Fruit fly (Drosophila melanogaster) whole organism, embryonic: Measurements from ENCODE around the gene CG31883.

Experiments used
- ATbp ChIP-seq: fragments of 200-800 bp; sonication (Bioruptor generic); optimal IDR thresholded peaks from 2 replicates; lab custom pipeline; 2017; ENCODE audit warnings: missing biosample characterization, mild to moderate bottlenecking, missing genetic modification characterization, missing genetic modification reagents
- Ada2b ChIP-seq: fragments of 200-800 bp; sonication (Bioruptor generic); IDR thresholded peaks from 2 replicates; pipeline ENCODE4 v1.3.6; 2022; ENCODE audit warnings: missing biosample characterization, missing genetic modification characterization
- Adf1 ChIP-seq: fragments of 200-800 bp; sonication (Bioruptor generic); IDR thresholded peaks from 2 replicates; pipeline ENCODE4 v1.3.6; 2022; ENCODE audit warnings: missing biosample characterization, missing genetic modification characterization
- Atf3 ChIP-seq: fragments of 200-800 bp; sonication (Bioruptor generic); optimal IDR thresholded peaks from 3 replicates; lab custom pipeline; 2016; ENCODE audit warnings: missing biosample characterization, missing genetic modification characterization
- Bgb ChIP-seq: fragments of 200-800 bp; sonication (Bioruptor generic); IDR thresholded peaks from 2 replicates; pipeline ENCODE4 v1.3.6; 2022; ENCODE audit warnings: missing biosample characterization, missing genetic modification characterization; ENCODE audit not compliant: partially characterized antibody
- Bteb2 ChIP-seq: fragments of 200-800 bp; sonication (Bioruptor generic); optimal IDR thresholded peaks from 2 replicates; lab custom pipeline; 2016; ENCODE audit warnings: missing biosample characterization, missing genetic modification characterization
- CG11085 ChIP-seq: fragments of 200-800 bp; sonication (Bioruptor generic); IDR thresholded peaks from 2 replicates; pipeline ENCODE4 v1.3.6; 2022; ENCODE audit warnings: missing biosample characterization, missing genetic modification characterization
- CG11247 ChIP-seq: fragments of 200-800 bp; sonication (Bioruptor generic); IDR thresholded peaks from 2 replicates; pipeline ENCODE4 v1.3.6; 2022; ENCODE audit warnings: missing biosample characterization, missing genetic modification characterization
- CG12299 ChIP-seq: fragments of 200-800 bp; sonication (Bioruptor generic); optimal IDR thresholded peaks from 2 replicates; lab custom pipeline; 2018; ENCODE audit warnings: missing biosample characterization, mild to moderate bottlenecking, missing genetic modification characterization
- CG14667 ChIP-seq: fragments of 200-800 bp; sonication (Bioruptor generic); IDR thresholded peaks from 2 replicates; pipeline ENCODE4 v1.3.6; 2022; ENCODE audit warnings: missing biosample characterization, missing genetic modification characterization
- CG15011 ChIP-seq: fragments of 200-800 bp; sonication (Bioruptor generic); optimal IDR thresholded peaks from 3 replicates; lab custom pipeline; 2018; ENCODE audit warnings: missing biosample characterization, mild to moderate bottlenecking, missing genetic modification characterization
- CG3847 ChIP-seq: fragments of 200-800 bp; sonication (Bioruptor generic); IDR thresholded peaks from 2 replicates; pipeline ENCODE4 v1.3.6; 2022; ENCODE audit warnings: missing biosample characterization, missing genetic modification characterization
- CG42726 ChIP-seq: fragments of 200-800 bp; sonication (Bioruptor generic); IDR thresholded peaks from 2 replicates; pipeline ENCODE4 v1.3.6; 2022; ENCODE audit warnings: missing biosample characterization, missing genetic modification characterization; ENCODE audit not compliant: partially characterized antibody
- CG4282 ChIP-seq: fragments of 200-800 bp; sonication (Bioruptor generic); optimal IDR thresholded peaks from 2 replicates; lab custom pipeline; 2016; ENCODE audit warnings: missing biosample characterization, missing genetic modification characterization
- CG4707 ChIP-seq: fragments of 200-800 bp; sonication (Bioruptor generic); optimal IDR thresholded peaks from 2 replicates; lab custom pipeline; 2018; ENCODE audit warnings: missing biosample characterization, mild to moderate bottlenecking, missing genetic modification characterization, moderate library complexity
- CG5245 ChIP-seq: fragments of 200-800 bp; sonication (Bioruptor generic); optimal IDR thresholded peaks from 3 replicates; lab custom pipeline; 2016; ENCODE audit warnings: missing biosample characterization, missing genetic modification characterization
- CG8359 ChIP-seq: fragments of 200-800 bp; sonication (Bioruptor generic); optimal IDR thresholded peaks from 2 replicates; lab custom pipeline; 2017; ENCODE audit warnings: missing biosample characterization, mild to moderate bottlenecking, missing genetic modification characterization, borderline replicate concordance
- CG9437 ChIP-seq: fragments of 200-800 bp; sonication (Bioruptor generic); optimal IDR thresholded peaks from 2 replicates; lab custom pipeline; 2018; ENCODE audit warnings: missing biosample characterization, mild to moderate bottlenecking, missing genetic modification characterization
- CG9727 ChIP-seq: fragments of 200-800 bp; sonication (Bioruptor generic); optimal IDR thresholded peaks from 3 replicates; lab custom pipeline; 2017; ENCODE audit warnings: missing biosample characterization, mild to moderate bottlenecking, missing genetic modification characterization
- CG9797 ChIP-seq: fragments of 200-800 bp; sonication (Bioruptor generic); optimal IDR thresholded peaks from 3 replicates; lab custom pipeline; 2018; ENCODE audit warnings: missing biosample characterization, mild to moderate bottlenecking, missing genetic modification characterization
- CG9876 ChIP-seq: fragments of 200-800 bp; sonication (Bioruptor generic); optimal IDR thresholded peaks from 2 replicates; lab custom pipeline; 2016; ENCODE audit warnings: missing biosample characterization, missing genetic modification characterization
- CkIIα-i1 ChIP-seq: fragments of 200-800 bp; sonication (Bioruptor generic); IDR thresholded peaks from 2 replicates; pipeline ENCODE4 v1.3.6; 2022; ENCODE audit warnings: missing biosample characterization, missing genetic modification characterization
- Hr39 ChIP-seq: fragments of >200 bp; optimal IDR thresholded peaks from 2 replicates; lab custom pipeline; 2017
- Hr51 ChIP-seq, 2 experiments: fragments of 200-800 bp; sonication (Bioruptor generic); optimal IDR thresholded peaks; 2 replicates in 1 of 2; 3 replicates in 1 of 2; lab custom pipeline; 2016 to 2018; ENCODE audit warnings: missing biosample characterization in 2 of 2, missing genetic modification characterization in 2 of 2, mild to moderate bottlenecking in 1 of 2, moderate library complexity in 1 of 2
- Lpt ChIP-seq: fragments of >200 bp; optimal IDR thresholded peaks from 2 replicates; lab custom pipeline; 2018; ENCODE audit warnings: missing biosample characterization, missing genetic modification characterization
- Myb ChIP-seq: fragments of 200-800 bp; sonication (Bioruptor generic); optimal IDR thresholded peaks from 2 replicates; lab custom pipeline; 2016; ENCODE audit warnings: missing biosample characterization, missing genetic modification characterization
- NK7.1 ChIP-seq: fragments of 200-800 bp; sonication (Bioruptor generic); optimal IDR thresholded peaks from 3 replicates; lab custom pipeline; 2016; ENCODE audit warnings: missing biosample characterization, missing genetic modification characterization
- Nf-YA ChIP-seq: fragments of 200-800 bp; sonication (Bioruptor generic); IDR thresholded peaks from 2 replicates; pipeline ENCODE4 v1.3.6; 2022; ENCODE audit warnings: missing biosample characterization, missing genetic modification characterization
- Opbp ChIP-seq: fragments of 200-800 bp; sonication (Bioruptor generic); IDR thresholded peaks from 3 replicates; pipeline ENCODE4 v1.3.6; 2022; ENCODE audit warnings: missing biosample characterization, missing genetic modification characterization; ENCODE audit not compliant: partially characterized antibody
- Ravus ChIP-seq: fragments of 200-800 bp; sonication (Bioruptor generic); IDR thresholded peaks from 2 replicates; pipeline ENCODE4 v1.3.6; 2022; ENCODE audit warnings: missing biosample characterization, missing genetic modification characterization
- Rx ChIP-seq: fragments of 200-800 bp; sonication (Bioruptor generic); IDR thresholded peaks from 2 replicates; pipeline ENCODE4 v1.3.6; 2022; ENCODE audit warnings: missing biosample characterization, missing genetic modification characterization
- Scr ChIP-seq: fragments of 200-800 bp; sonication (Bioruptor generic); IDR thresholded peaks from 2 replicates; pipeline ENCODE4 v1.3.6; 2022; ENCODE audit warnings: missing biosample characterization, missing genetic modification characterization; ENCODE audit not compliant: partially characterized antibody
- Vsx1 ChIP-seq: fragments of 200-800 bp; sonication (Bioruptor generic); optimal IDR thresholded peaks from 2 replicates; lab custom pipeline; 2017; ENCODE audit warnings: missing biosample characterization, mild to moderate bottlenecking, missing genetic modification characterization, missing genetic modification reagents
- bcd ChIP-seq: fragments of 200-800 bp; sonication (Bioruptor generic); optimal IDR thresholded peaks from 2 replicates; lab custom pipeline; 2017; ENCODE audit warnings: missing biosample characterization, mild to moderate bottlenecking, missing genetic modification characterization
- chinmo ChIP-seq: fragments of 200-800 bp; sonication (Bioruptor generic); IDR thresholded peaks from 4 replicates; pipeline ENCODE4 v1.3.6; 2022; ENCODE audit warnings: missing biosample characterization, missing genetic modification characterization; ENCODE audit not compliant: partially characterized antibody
- ci ChIP-seq: fragments of 200-800 bp; sonication (Bioruptor generic); IDR thresholded peaks from 3 replicates; pipeline ENCODE4 v1.3.6; 2022; ENCODE audit warnings: missing biosample characterization, missing genetic modification characterization
- disco-r ChIP-seq: fragments of 200-800 bp; sonication (Bioruptor generic); optimal IDR thresholded peaks from 2 replicates; lab custom pipeline; 2016; ENCODE audit warnings: missing biosample characterization, missing genetic modification characterization
- ems ChIP-seq: fragments of 200-800 bp; sonication (Bioruptor generic); optimal IDR thresholded peaks from 3 replicates; lab custom pipeline; 2016; ENCODE audit warnings: missing biosample characterization, missing genetic modification characterization
- jing ChIP-seq: fragments of 200-800 bp; sonication (Bioruptor generic); optimal IDR thresholded peaks from 2 replicates; lab custom pipeline; 2018; ENCODE audit warnings: missing biosample characterization, mild to moderate bottlenecking, missing genetic modification characterization
- lbe ChIP-seq: fragments of 200-800 bp; sonication (Bioruptor generic); optimal IDR thresholded peaks from 2 replicates; lab custom pipeline; 2016; ENCODE audit warnings: missing biosample characterization, mild to moderate bottlenecking, missing genetic modification characterization
- lov ChIP-seq, 2 experiments: fragments of 200-800 bp in 1 of 2; fragments of >200 bp in 1 of 2; sonication (Bioruptor generic) in 1 of 2; IDR thresholded peaks in 1 of 2; optimal IDR thresholded peaks in 1 of 2; 2 replicates in 1 of 2; 3 replicates in 1 of 2; pipeline versions ENCODE4 v1.3.6 to Lab custom; 2017 to 2022; ENCODE audit warnings: missing biosample characterization in 1 of 2, missing genetic modification characterization in 1 of 2
- mam ChIP-seq: fragments of 200-800 bp; sonication (Bioruptor generic); optimal IDR thresholded peaks from 3 replicates; lab custom pipeline; 2016; ENCODE audit warnings: missing biosample characterization, missing genetic modification characterization
- nmo ChIP-seq: fragments of 200-800 bp; sonication (Bioruptor generic); optimal IDR thresholded peaks from 2 replicates; lab custom pipeline; 2018; ENCODE audit warnings: missing biosample characterization, mild to moderate bottlenecking, missing genetic modification characterization, moderate library complexity
- onecut ChIP-seq: fragments of 200-800 bp; sonication (Bioruptor generic); IDR thresholded peaks from 2 replicates; pipeline ENCODE4 v1.3.6; 2022; ENCODE audit warnings: missing biosample characterization, missing genetic modification characterization
- pnt ChIP-seq: fragments of 200-800 bp; sonication (Bioruptor generic); optimal IDR thresholded peaks from 3 replicates; lab custom pipeline; 2016; ENCODE audit warnings: missing biosample characterization, missing genetic modification characterization
- pum ChIP-seq: fragments of 200-800 bp; sonication (Bioruptor generic); optimal IDR thresholded peaks from 2 replicates; lab custom pipeline; 2016; ENCODE audit warnings: missing biosample characterization, missing genetic modification characterization
- sisA ChIP-seq: fragments of 200-800 bp; sonication (Bioruptor generic); IDR thresholded peaks from 2 replicates; pipeline ENCODE4 v1.3.6; 2022; ENCODE audit warnings: missing biosample characterization, missing genetic modification characterization
- zen ChIP-seq: fragments of 200-800 bp; sonication (Bioruptor generic); optimal IDR thresholded peaks from 3 replicates; lab custom pipeline; 2018; ENCODE audit warnings: missing biosample characterization, mild to moderate bottlenecking, missing genetic modification characterization, moderate library complexity
- zen2 ChIP-seq: fragments of 200-800 bp; sonication (Bioruptor generic); IDR thresholded peaks from 3 replicates; pipeline ENCODE4 v1.3.6; 2022; ENCODE audit warnings: missing biosample characterization, missing genetic modification characterization; ENCODE audit not compliant: partially characterized antibody

Gene CG31883

dm6 chr2L:9494663-9495417 lies 33.5 kb upstream of the CG31883 start, which contains the start of gene Gdi (continued):
- TF ChIP-seq CG15011 (GFP tag; lab: Kevin White, UChicago) (no peak), Vsx1 (no peak), jing (GFP tag; lab: Kevin White, UChicago) (no peak), ATbp (GFP tag; lab: Kevin White, UChicago) (no peak), Adf1 (GFP tag; lab: Robert Waterston, UW) (no peak), Rx (GFP tag; lab: Robert Waterston, UW) (peak; percentile 45), CG42726 (GFP tag; lab: Robert Waterston, UW) (no peak), onecut (GFP tag; lab: Robert Waterston, UW) (peak; percentile 57; the same call in 1 of the 2 replicates), sisA (GFP tag; lab: Robert Waterston, UW) (0 out of 2 replicates have a peak, but pooled peaks have one; percentile 16), CG12299 (tag; lab: Kevin White, UChicago) (no peak), Hr51 (GFP tag; optimal IDR thresholded peaks at IDR 0.05; lab: Kevin White, UChicago) (no peak), Ada2b (GFP tag; lab: Robert Waterston, UW) (no peak), ci (GFP tag; lab: Robert Waterston, UW) (no peak), CG11247 (GFP tag; lab: Robert Waterston, UW) (no peak), Myb (GFP tag; lab: Kevin White, UChicago) (peak; percentile 33), CkIIα-i1 (no peak), Bgb (peak; percentile 23), CG14667 (GFP tag; lab: Robert Waterston, UW) (no peak), CG9727 (GFP tag; lab: Kevin White, UChicago) (peak; percentile 26), Scr (peak; percentile 47; the same call in 1 of the 2 replicates), CG5245 (no peak), Ravus (GFP tag; lab: Robert Waterston, UW) (no peak), CG9797 (GFP tag; lab: Kevin White, UChicago) (no peak), CG8359 (GFP tag; lab: Kevin White, UChicago) (no peak), pnt (peak; percentile 7), CG9876 (GFP tag; lab: Kevin White, UChicago) (no peak), CG4282 (GFP tag; lab: Kevin White, UChicago) (no peak), NK7.1 (GFP tag; lab: Kevin White, UChicago) (no peak), Bteb2 (GFP tag; lab: Kevin White, UChicago) (no peak), Hr39 (lab: Kevin White, UChicago) (no peak), nmo (GFP tag; lab: Kevin White, UChicago) (peak; percentile 29), Atf3 (GFP tag; lab: Kevin White, UChicago) (no peak), zen (peak; percentile 27), chinmo (GFP tag; lab: Robert Waterston, UW) (no peak), disco-r (GFP tag; lab: Kevin White, UChicago) (no peak), CG4707 (GFP tag; lab: Kevin White, UChicago) (no peak), mam (GFP tag; lab: Kevin White, UChicago) (peak; percentile 64), Opbp (GFP tag; lab: Robert Waterston, UW) (no peak), Lpt (GFP tag; lab: Kevin White, UChicago) (no peak), CG3847 (GFP tag; lab: Robert Waterston, UW) (peak; percentile 34; the same call in 1 of the 2 replicates), zen2 (no peak; the same call in 2 of the 3 replicates), Nf-YA (no peak), CG9437 (GFP tag; lab: Kevin White, UChicago) (peak; percentile 100), CG11085 (GFP tag; lab: Robert Waterston, UW) (peak; percentile 34; the same call in 1 of the 2 replicates), lov (optimal IDR thresholded peaks at IDR 0.05; lab: Kevin White, UChicago) (no peak), lov (GFP tag; IDR thresholded peaks at IDR 0.05; lab: Robert Waterston, UW) (no peak), lbe (GFP tag; lab: Kevin White, UChicago) (no peak), ems (GFP tag; lab: Kevin White, UChicago) (no peak), bcd (GFP tag; lab: Kevin White, UChicago) (no peak), pum (GFP tag; lab: Kevin White, UChicago) (peak; percentile 14)
